Fruit fly (Drosophila melanogaster) whole organism, wandering third instar larva: Measurements from ENCODE around the gene Qsox2.

Experiments
- CG9705 ChIP-seq: fragments of 200-800 bp; sonication (Bioruptor generic); optimal IDR thresholded peaks from 2 replicates; lab custom pipeline; 2018; ENCODE audit warnings: missing biosample characterization, mild to moderate bottlenecking, missing genetic modification characterization
- Dfd ChIP-seq: fragments of >200 bp; optimal IDR thresholded peaks from 2 replicates; lab custom pipeline; 2017; ENCODE audit warnings: missing biosample characterization, missing genetic modification characterization
- GATAd ChIP-seq: sonication (Bioruptor generic); optimal IDR thresholded peaks from 2 replicates; lab custom pipeline; 2016; ENCODE audit warnings: missing biosample characterization, missing genetic modification characterization
- HLH106 ChIP-seq: fragments of 200-800 bp; optimal IDR thresholded peaks from 3 replicates; lab custom pipeline; 2019; ENCODE audit warnings: missing biosample characterization, mild to moderate bottlenecking, missing genetic modification characterization, moderate library complexity
- Hr78 ChIP-seq: fragments of >200 bp; optimal IDR thresholded peaks from 2 replicates; lab custom pipeline; 2017; ENCODE audit warnings: missing biosample characterization, missing genetic modification characterization
- Jra ChIP-seq: sonication (Bioruptor generic); optimal IDR thresholded peaks from 2 replicates; lab custom pipeline; 2016; ENCODE audit warnings: missing biosample characterization, missing genetic modification characterization
- Myc ChIP-seq: fragments of >200 bp; optimal IDR thresholded peaks from 2 replicates; lab custom pipeline; 2017
- OdsH ChIP-seq: fragments of 200-800 bp; sonication (Bioruptor generic); optimal IDR thresholded peaks from 2 replicates; lab custom pipeline; 2016; ENCODE audit warnings: missing biosample characterization, mild to moderate bottlenecking, missing genetic modification characterization
- Rel ChIP-seq, 2 experiments: fragments of 200-800 bp; sonication (Bioruptor generic) in 1 of 2; optimal IDR thresholded peaks; 2 replicates in 1 of 2; 3 replicates in 1 of 2; lab custom pipeline; 2016 to 2019; ENCODE audit warnings: mild to moderate bottlenecking in 2 of 2, missing biosample characterization in 2 of 2, missing genetic modification characterization in 2 of 2, moderate library complexity in 1 of 2
- dsf ChIP-seq: sonication (Bioruptor generic); optimal IDR thresholded peaks from 2 replicates; lab custom pipeline; 2016; ENCODE audit warnings: missing biosample characterization, missing genetic modification characterization, borderline replicate concordance
- psq ChIP-seq: fragments of 200-800 bp; sonication (Bioruptor generic); optimal IDR thresholded peaks from 3 replicates; lab custom pipeline; 2017; ENCODE audit warnings: missing biosample characterization, mild to moderate bottlenecking, missing genetic modification characterization, moderate library complexity
- rgr ChIP-seq: fragments of 200-800 bp; sonication (Bioruptor generic); optimal IDR thresholded peaks from 3 replicates; lab custom pipeline; 2016; ENCODE audit warnings: missing biosample characterization, mild to moderate bottlenecking, missing genetic modification characterization

- no peak for TF ChIP-seq Hr78 (GFP tag; lab: Kevin White, UChicago)
- no peak for TF ChIP-seq OdsH (GFP tag; lab: Kevin White, UChicago)
- no peak for TF ChIP-seq GATAd (GFP tag; lab: Kevin White, UChicago)
- TF ChIP-seq Rel (GFP tag; optimal IDR thresholded peaks at IDR 0.05; lab: Kevin White, UChicago), result no peak
- no peak for TF ChIP-seq Rel (tag; optimal IDR thresholded peaks at IDR 0.05; lab: Kevin White, UChicago)
- no peak for TF ChIP-seq psq (GFP tag; lab: Kevin White, UChicago)
- no peak for TF ChIP-seq Jra
- TF ChIP-seq HLH106 (tag; lab: Kevin White, UChicago), result no peak
- no peak for TF ChIP-seq Myc (lab: Kevin White, UChicago)
- no peak for TF ChIP-seq dsf (GFP tag; lab: Kevin White, UChicago)
- TF ChIP-seq Dfd (GFP tag; lab: Kevin White, UChicago), result no peak
- TF ChIP-seq rgr (GFP tag; lab: Kevin White, UChicago), result no peak
- no peak for TF ChIP-seq CG9705
Observed at dm6 chr3R:21864484-21864883, 49.1 kb upstream of the Qsox2 start.
